Worm (Caenorhabditis elegans) whole organism, mixed stage, embryonic: ENCODE measurements around the gene clec-150.

ENCODE experiments used
- elt-1 ChIP-seq: sonication (generic microtip); optimal IDR thresholded peaks from 2 replicates; lab custom pipeline; 2017; ENCODE audit warnings: missing genetic modification characterization, mild to moderate bottlenecking, missing compliant biosample characterization, antibody characterized with exemption, moderate library complexity, borderline replicate concordance; ENCODE audit not compliant: insufficient read depth
- elt-3 ChIP-seq: fragments of 150-350 bp; optimal IDR thresholded peaks from 2 replicates; lab custom pipeline; 2014; ENCODE audit warnings: missing biosample characterization, missing genetic modification characterization
- pha-4 ChIP-seq: fragments of 150-350 bp; optimal IDR thresholded peaks from 2 replicates; lab custom pipeline; 2018; ENCODE audit warnings: missing biosample characterization, missing genetic modification reagents, missing genetic modification characterization
- unc-39 ChIP-seq: fragments of 150-350 bp; optimal IDR thresholded peaks from 2 replicates; lab custom pipeline; 2014; ENCODE audit warnings: missing biosample characterization, missing genetic modification characterization

DNA sequence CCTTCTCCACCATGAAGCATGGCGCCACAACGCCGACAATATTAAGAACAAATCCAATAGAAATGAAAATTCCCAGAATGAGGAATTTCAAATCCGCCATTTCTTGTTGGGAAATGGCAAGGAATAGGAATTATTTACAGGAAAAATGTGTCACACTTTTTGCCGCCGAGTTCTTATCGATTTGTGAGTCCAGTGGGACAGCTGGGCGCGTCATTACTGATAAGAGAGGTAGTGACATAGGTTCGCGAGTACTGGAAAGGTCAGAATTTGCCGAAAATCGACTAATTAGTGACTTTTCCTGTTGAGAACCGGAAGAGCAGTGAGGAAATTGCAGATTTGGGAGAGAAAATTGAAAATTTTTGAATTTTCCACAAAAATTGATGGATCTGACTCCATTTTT is 25.7 kb downstream of the clec-150 start:
- TF ChIP-seq elt-1 (tag; lab: Kevin White, UChicago) = no peak
- no peak for TF ChIP-seq pha-4 (tag; lab: Kevin White, UChicago)
- no peak for TF ChIP-seq elt-3 (tag; lab: Kevin White, UChicago)
- TF ChIP-seq unc-39 (tag; lab: Kevin White, UChicago) = no peak
